Fruit fly (Drosophila melanogaster): ENCODE results near the gene CG32668.

dm6 chrX:11147553-11148067 lies 11.9 kb downstream of the CG32668 start:
- TF ChIP-seq insv (optimal IDR thresholded peaks at IDR 0.05) (no peak), psq (optimal IDR thresholded peaks at IDR 0.05) (no peak), h (optimal IDR thresholded peaks at IDR 0.05) (no peak)

Data from Kc167 (cell line).